Fruit fly (Drosophila melanogaster) whole organism, adult: ENCODE data around the gene Atg18b.

Source experiments
- CG1620 ChIP-seq: fragments of 200-800 bp; sonication (Bioruptor generic); optimal IDR thresholded peaks from 2 replicates; lab custom pipeline; 2016; ENCODE audit warnings: missing biosample characterization, missing genetic modification characterization
- CG33017 ChIP-seq: fragments of 200-800 bp; sonication (Bioruptor generic); optimal IDR thresholded peaks from 2 replicates; lab custom pipeline; 2018; ENCODE audit warnings: missing biosample characterization, mild to moderate bottlenecking, missing genetic modification characterization, moderate library complexity
- CG5204 ChIP-seq: fragments of 200-800 bp; sonication (Bioruptor generic); optimal IDR thresholded peaks from 2 replicates; lab custom pipeline; 2016; ENCODE audit warnings: missing biosample characterization, missing genetic modification characterization
- CG7045 ChIP-seq: fragments of 200-800 bp; sonication (Bioruptor generic); optimal IDR thresholded peaks from 2 replicates; lab custom pipeline; 2017; ENCODE audit warnings: missing biosample characterization, mild to moderate bottlenecking, missing genetic modification characterization
- Clk ChIP-seq: fragments of 200-800 bp; sonication (Bioruptor generic); optimal IDR thresholded peaks from 2 replicates; lab custom pipeline; 2017; ENCODE audit warnings: missing biosample characterization, missing genetic modification characterization
- Crg-1 ChIP-seq: fragments of 200-800 bp; sonication (Bioruptor generic); optimal IDR thresholded peaks from 2 replicates; lab custom pipeline; 2016; ENCODE audit warnings: missing biosample characterization, missing genetic modification characterization
- Mnt ChIP-seq: fragments of 200-800 bp; sonication (Bioruptor generic); optimal IDR thresholded peaks from 2 replicates; lab custom pipeline; 2016; ENCODE audit warnings: missing biosample characterization, mild to moderate bottlenecking, missing genetic modification characterization
- bab1 ChIP-seq: fragments of 200-800 bp; sonication (Bioruptor generic); optimal IDR thresholded peaks from 3 replicates; lab custom pipeline; 2019; ENCODE audit warnings: missing biosample characterization, mild to moderate bottlenecking, missing genetic modification characterization, moderate library complexity
- cic ChIP-seq: fragments of 200-800 bp; sonication (Bioruptor generic); optimal IDR thresholded peaks from 2 replicates; lab custom pipeline; 2017; ENCODE audit warnings: missing biosample characterization, mild to moderate bottlenecking, missing genetic modification characterization, moderate library complexity
- cnc ChIP-seq, 2 experiments: fragments of >200 bp; optimal IDR thresholded peaks; 2 replicates each; lab custom pipeline; 2017
- pad ChIP-seq: fragments of 200-800 bp; sonication (Bioruptor generic); optimal IDR thresholded peaks from 3 replicates; lab custom pipeline; 2017; ENCODE audit warnings: missing biosample characterization, missing genetic modification characterization, mild to moderate bottlenecking, moderate library complexity, missing genetic modification reagents

DNA sequence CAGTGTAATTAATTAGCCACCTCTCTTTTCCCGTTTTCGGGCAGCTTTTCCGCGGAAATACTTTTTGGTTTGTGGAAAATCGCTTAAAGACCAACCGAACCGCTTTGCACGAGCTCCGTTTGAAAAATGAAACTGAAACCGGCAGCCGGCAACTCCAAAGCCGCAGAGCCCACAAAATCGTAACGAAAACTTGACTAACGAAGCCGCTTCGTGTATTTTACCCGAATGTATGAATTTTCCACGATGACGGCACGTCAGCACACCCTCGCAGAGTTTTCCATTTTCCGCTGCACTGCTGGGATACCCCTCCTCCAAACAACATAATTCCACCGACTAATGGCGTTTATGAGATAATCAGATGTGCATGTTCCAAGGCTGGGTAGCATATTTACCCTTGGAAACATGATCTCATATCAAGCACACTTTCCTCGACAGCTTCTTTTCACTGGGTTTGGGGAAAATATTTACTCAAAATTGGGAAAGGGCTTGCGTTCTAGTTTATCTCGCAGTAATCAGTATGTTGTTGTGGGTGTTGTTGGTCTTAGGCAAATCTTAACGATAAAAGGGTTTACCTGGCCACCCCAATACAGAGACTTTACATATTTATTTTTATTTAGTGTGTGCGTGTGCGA is 21.6 kb downstream of the Atg18b start, which contains the start of gene Ret:
- TF ChIP-seq Clk (GFP tag; lab: Kevin White, UChicago) (no peak), bab1 (no peak), CG7045 (no peak), cnc (optimal IDR thresholded peaks at IDR 0.05; lab: Kevin White, UChicago) (no peak), Crg-1 (GFP tag; lab: Kevin White, UChicago) (no peak), CG33017 (tag; lab: Kevin White, UChicago) (no peak), CG5204 (no peak), pad (no peak), Mnt (no peak), CG1620 (no peak), cic (GFP tag; lab: Kevin White, UChicago) (no peak)
